Worm (Caenorhabditis elegans) whole organism, early embryonic: ENCODE results near the gene nhr-123.

ENCODE experiments used
- B0310.2 ChIP-seq: sonication (generic microtip); optimal IDR thresholded peaks from 2 replicates; lab custom pipeline; 2016; ENCODE audit warnings: mild to moderate bottlenecking, missing genetic modification characterization, missing compliant biosample characterization
- F13C5.2 ChIP-seq: sonication (generic microtip); optimal IDR thresholded peaks from 2 replicates; lab custom pipeline; 2017; ENCODE audit warnings: mild to moderate bottlenecking, missing genetic modification characterization, inconsistent platforms, missing compliant biosample characterization
- aly-1 ChIP-seq: sonication (generic microtip); optimal IDR thresholded peaks from 2 replicates; lab custom pipeline; 2016; ENCODE audit warnings: missing genetic modification characterization, missing compliant biosample characterization
- ama-1 ChIP-seq: fragments of 150-350 bp; optimal IDR thresholded peaks from 2 replicates; lab custom pipeline; 2014
- ceh-13 ChIP-seq: fragments of 200-800 bp; sonication (Bioruptor generic); optimal IDR thresholded peaks from 2 replicates; lab custom pipeline; 2018; ENCODE audit warnings: mild to moderate bottlenecking, missing genetic modification characterization, missing compliant biosample characterization
- ceh-36 ChIP-seq: sonication (generic microtip); optimal IDR thresholded peaks from 2 replicates; lab custom pipeline; 2016; ENCODE audit warnings: missing genetic modification characterization, inconsistent platforms, missing compliant biosample characterization
- ets-7 ChIP-seq: sonication (generic microtip); optimal IDR thresholded peaks from 2 replicates; lab custom pipeline; 2016; ENCODE audit warnings: missing genotype, missing genetic modification characterization, missing compliant biosample characterization
- flt-1 ChIP-seq: fragments of 200-800 bp; sonication (Bioruptor generic); IDR thresholded peaks from 2 replicates; pipeline ENCODE4 v1.3.6; 2022; ENCODE audit warnings: missing genetic modification characterization, missing compliant biosample characterization
- hmbx-1 ChIP-seq: sonication (generic microtip); optimal IDR thresholded peaks from 2 replicates; lab custom pipeline; 2016; ENCODE audit warnings: mild to moderate bottlenecking, missing genetic modification characterization, missing compliant biosample characterization
- hmg-4 ChIP-seq: fragments of 200-800 bp; sonication (Bioruptor generic); optimal IDR thresholded peaks from 2 replicates; lab custom pipeline; 2018; ENCODE audit warnings: mild to moderate bottlenecking, missing genetic modification characterization, missing compliant biosample characterization
- hnd-1 ChIP-seq: sonication (generic microtip); optimal IDR thresholded peaks from 2 replicates; lab custom pipeline; 2016; ENCODE audit warnings: missing genetic modification characterization, missing compliant biosample characterization
- pes-1 ChIP-seq: fragments of 200-800 bp; sonication (Bioruptor generic); IDR thresholded peaks from 2 replicates; pipeline ENCODE4 v1.3.6; 2022; ENCODE audit warnings: missing genetic modification reagents, missing genetic modification characterization, missing compliant biosample characterization
- scrt-1 ChIP-seq: fragments of 200-800 bp; sonication (Bioruptor generic); IDR thresholded peaks from 2 replicates; pipeline ENCODE4 v1.3.6; 2022; ENCODE audit warnings: missing genetic modification characterization, missing compliant biosample characterization
- sea-1 ChIP-seq: fragments of 200-800 bp; sonication (Bioruptor generic); conservative IDR thresholded peaks from 2 replicates; pipeline ENCODE4 v1.3.6; 2022; ENCODE audit warnings: missing genetic modification characterization, missing compliant biosample characterization
- tbx-11 ChIP-seq: fragments of 200-800 bp; sonication (Bioruptor generic); IDR thresholded peaks from 2 replicates; pipeline ENCODE4 v1.3.6; 2022; ENCODE audit warnings: missing genetic modification characterization, missing compliant biosample characterization
- tbx-37 ChIP-seq: fragments of 200-800 bp; sonication (Bioruptor generic); conservative IDR thresholded peaks from 2 replicates; pipeline ENCODE4 v1.3.6; 2022; ENCODE audit warnings: missing genetic modification reagents, missing genetic modification characterization, missing compliant biosample characterization
- tra-4 ChIP-seq: sonication (generic microtip); optimal IDR thresholded peaks from 2 replicates; lab custom pipeline; 2017; ENCODE audit warnings: missing genetic modification characterization, missing compliant biosample characterization

The nhr-123 gene

DNA sequence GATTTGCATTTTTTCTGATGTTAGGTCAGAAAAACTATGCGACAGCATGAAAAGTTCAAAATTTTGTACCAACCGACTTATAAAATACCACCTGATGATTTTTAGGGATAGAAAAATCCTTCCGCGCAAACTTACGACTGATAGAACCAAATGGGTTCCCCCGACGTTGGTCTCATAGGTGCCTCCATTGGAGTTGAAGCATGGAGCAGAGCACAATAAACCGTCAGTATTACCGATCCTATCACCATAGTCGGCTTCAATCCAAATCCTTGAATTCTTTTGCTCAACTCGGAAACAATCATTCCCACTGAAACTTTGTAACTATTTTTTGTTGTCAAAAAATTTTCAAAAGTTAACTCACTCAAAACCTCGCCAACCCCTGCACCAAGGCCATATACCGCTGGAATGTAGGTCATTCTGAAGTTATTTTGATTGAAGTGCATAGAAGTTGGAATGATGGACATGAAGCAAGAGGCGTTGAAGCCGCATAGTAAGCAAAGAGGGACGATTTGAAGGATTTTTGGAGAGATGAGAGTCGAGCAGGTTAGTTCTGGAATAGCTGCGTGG, 12.0 kb upstream of the nhr-123 start:
- no peak for TF ChIP-seq hmg-4 (GFP tag; lab: Kevin White, UChicago)
- TF ChIP-seq sea-1 (GFP tag; lab: Robert Waterston, UW) = no peak
- no peak for TF ChIP-seq F13C5.2 (tag; lab: Kevin White, UChicago)
- TF ChIP-seq B0310.2 (tag; lab: Kevin White, UChicago) = no peak
- no peak for TF ChIP-seq flt-1 (GFP tag; lab: Robert Waterston, UW)
- no peak for TF ChIP-seq tra-4 (tag; lab: Kevin White, UChicago)
- TF ChIP-seq hmbx-1 (tag; lab: Kevin White, UChicago) = no peak
- no peak for TF ChIP-seq tbx-11
- TF ChIP-seq ceh-13 (GFP tag; lab: Kevin White, UChicago) = no peak
- no peak for TF ChIP-seq pes-1
- TF ChIP-seq aly-1 (tag; lab: Kevin White, UChicago) = no peak
- no peak for TF ChIP-seq ets-7

DNA sequence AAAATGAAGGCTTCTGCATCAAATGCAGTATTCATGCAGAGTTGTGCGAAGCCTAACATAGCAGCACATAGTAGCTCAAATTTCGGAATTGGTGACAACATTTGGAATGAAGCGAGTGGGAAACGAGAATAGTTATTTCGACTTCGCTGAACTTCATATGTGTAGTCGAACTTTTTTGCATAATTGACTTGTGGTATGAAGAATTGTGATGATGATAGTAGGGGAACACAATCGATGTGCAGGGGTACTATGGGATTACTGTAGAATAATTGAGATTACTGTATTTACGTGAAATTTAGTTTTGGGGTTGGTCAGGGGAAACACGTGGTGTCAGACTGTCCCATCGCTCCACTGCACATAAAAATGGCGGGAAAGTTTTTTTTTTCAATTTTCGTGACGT, 10.3 kb upstream of the nhr-123 start, which contains the start of gene B0554.7:
Gene B0554.7, minus strand, starts transcription at position 101 of the 400 bp plus-strand sequence.
- TF ChIP-seq tra-4 (tag; lab: Kevin White, UChicago) (no peak), hmg-4 (GFP tag; lab: Kevin White, UChicago) (no peak), tbx-11 (no peak), sea-1 (GFP tag; lab: Robert Waterston, UW) (no peak), F13C5.2 (tag; lab: Kevin White, UChicago) (no peak), scrt-1 (GFP tag; lab: Robert Waterston, UW) (no peak), ceh-36 (tag; lab: Kevin White, UChicago) (no peak), flt-1 (GFP tag; lab: Robert Waterston, UW) (no peak), ama-1 (lab: Kevin White, UChicago) (no peak), ets-7 (no peak), aly-1 (tag; lab: Kevin White, UChicago) (no peak), pes-1 (no peak), hnd-1 (no peak)

DNA sequence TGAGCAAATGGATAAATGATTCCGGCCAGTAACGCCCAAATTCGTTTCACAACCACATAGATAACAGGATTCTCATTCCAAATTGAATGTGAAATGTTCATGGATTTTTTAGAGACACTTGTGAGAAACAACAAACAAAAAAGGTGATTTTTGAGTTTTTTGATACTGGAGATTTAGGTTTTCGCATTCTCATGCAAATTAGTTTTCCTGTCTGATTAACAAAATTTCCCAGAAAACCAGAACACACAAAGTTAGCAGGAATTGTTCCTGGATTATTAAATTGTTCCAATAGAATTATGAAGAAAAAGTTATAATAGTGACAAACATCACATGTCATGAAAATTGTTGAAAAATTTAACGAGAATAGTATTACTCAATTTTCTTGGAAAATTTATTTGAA, 8.1 kb upstream of the nhr-123 start, which contains the start of gene srh-33:
Gene srh-33, minus strand, starts transcription at position 101 of the 400 bp plus-strand sequence.
- TF ChIP-seq tbx-37 (no peak), flt-1 (GFP tag; lab: Robert Waterston, UW) (no peak), sea-1 (GFP tag; lab: Robert Waterston, UW) (no peak), hmg-4 (GFP tag; lab: Kevin White, UChicago) (no peak)

DNA sequence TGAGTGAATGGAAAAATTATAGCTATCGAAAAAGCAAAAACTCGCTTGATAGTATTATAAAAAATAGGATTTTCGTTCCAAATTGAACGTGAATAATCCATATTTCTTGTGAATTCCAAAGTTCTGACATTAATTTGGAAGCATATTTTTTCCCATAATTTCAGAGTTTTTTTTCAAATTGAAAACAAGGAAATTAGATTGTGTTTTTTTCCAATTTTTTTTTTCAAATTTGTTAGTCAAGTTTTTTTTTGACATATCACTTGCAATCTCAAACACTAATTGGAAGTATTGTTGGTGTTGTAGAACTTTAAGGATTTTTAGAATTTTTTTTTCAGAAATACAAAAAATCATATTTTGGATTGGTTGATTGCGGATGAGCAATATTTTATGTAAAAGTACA, 4.7 kb upstream of the nhr-123 start, which contains the start of gene srh-34:
Gene srh-34, minus strand, starts transcription at position 101 of the 400 bp plus-strand sequence.
- no peak for TF ChIP-seq hnd-1
- TF ChIP-seq hmg-4 (GFP tag; lab: Kevin White, UChicago) = no peak
- no peak for TF ChIP-seq flt-1 (GFP tag; lab: Robert Waterston, UW)
- no peak for TF ChIP-seq ceh-36 (tag; lab: Kevin White, UChicago)
- no peak for TF ChIP-seq scrt-1 (GFP tag; lab: Robert Waterston, UW)
- no peak for TF ChIP-seq sea-1 (GFP tag; lab: Robert Waterston, UW)
- TF ChIP-seq tra-4 (tag; lab: Kevin White, UChicago) = no peak
- no peak for TF ChIP-seq tbx-37
- TF ChIP-seq F13C5.2 (tag; lab: Kevin White, UChicago) = no peak
- no peak for TF ChIP-seq B0310.2 (tag; lab: Kevin White, UChicago)
- TF ChIP-seq hmbx-1 (tag; lab: Kevin White, UChicago) = no peak
- no peak for TF ChIP-seq ceh-13 (GFP tag; lab: Kevin White, UChicago)
- TF ChIP-seq aly-1 (tag; lab: Kevin White, UChicago) = no peak

DNA sequence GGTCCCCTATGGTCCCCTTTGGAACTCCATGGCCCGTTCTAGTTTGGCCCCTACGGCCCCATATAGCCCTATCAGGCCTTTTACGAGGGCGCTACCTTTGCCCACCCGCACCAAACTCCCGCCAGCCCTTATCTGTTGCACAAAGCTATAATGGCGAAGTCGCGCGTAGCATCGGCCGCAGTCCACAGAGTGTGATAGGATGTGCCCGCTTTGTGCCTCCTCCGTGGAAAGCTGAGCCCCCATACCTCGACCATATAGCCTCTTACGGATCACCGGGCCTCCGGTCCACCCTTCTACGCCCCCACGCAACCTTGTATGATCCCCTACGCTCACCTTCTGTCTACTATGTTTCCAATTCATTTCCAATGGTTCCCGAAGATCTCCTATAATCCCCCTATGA, 4.3 kb upstream of the nhr-123 start:
- TF ChIP-seq hmg-4 (GFP tag; lab: Kevin White, UChicago) (peak; percentile 23), ceh-13 (GFP tag; lab: Kevin White, UChicago) (no peak)

DNA sequence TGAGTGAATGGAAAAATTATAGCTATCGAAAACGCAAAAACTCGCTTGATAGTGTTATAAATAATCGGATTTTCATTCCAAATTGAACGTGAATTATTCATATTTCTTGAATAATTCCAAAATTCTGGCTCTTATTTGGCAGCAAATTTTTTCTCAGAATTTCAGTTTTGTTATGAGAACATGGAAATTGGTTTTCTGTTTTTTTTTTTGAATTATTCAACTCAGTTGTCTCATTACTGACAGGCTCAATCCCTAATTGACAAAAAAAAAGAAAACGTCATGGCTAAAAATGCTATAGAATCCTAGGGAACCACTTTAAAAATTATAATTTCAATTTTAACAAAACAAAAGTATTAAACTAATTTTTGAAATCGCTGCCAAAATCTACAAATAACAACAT, 2.1 kb upstream of the nhr-123 start, which contains the start of gene srh-35:
Gene srh-35, minus strand, starts transcription at position 101 of the 400 bp plus-strand sequence.
- no peak for TF ChIP-seq sea-1 (GFP tag; lab: Robert Waterston, UW)
- TF ChIP-seq B0310.2 (tag; lab: Kevin White, UChicago) = no peak
- TF ChIP-seq tra-4 (tag; lab: Kevin White, UChicago) = no peak

DNA sequence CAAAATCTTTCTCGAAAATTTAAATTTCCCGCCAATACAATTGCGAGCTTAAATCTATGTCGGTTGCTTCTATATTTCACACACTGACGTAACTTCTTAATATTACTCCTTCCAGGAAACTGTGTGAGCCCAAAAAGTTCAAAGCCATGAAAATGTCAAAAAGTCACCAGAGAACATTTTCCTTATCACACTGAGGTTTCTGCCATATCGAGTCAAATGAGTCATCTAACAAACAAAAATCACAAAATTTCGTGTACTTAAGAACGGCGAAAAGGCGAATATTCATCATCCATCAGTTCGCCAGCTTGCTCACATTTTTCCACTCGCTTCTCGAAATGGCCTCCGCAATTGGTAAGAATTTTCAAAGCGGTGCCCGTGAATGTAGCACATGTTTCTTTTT, 1.6 kb upstream of the nhr-123 start, which contains the start of gene M02H5.8:
Gene M02H5.8, plus strand, starts transcription at position 297 of the 400 bp plus-strand sequence.
- TF ChIP-seq ama-1 (lab: Kevin White, UChicago) (no peak), B0310.2 (tag; lab: Kevin White, UChicago) (no peak), tbx-37 (no peak), ets-7 (no peak), F13C5.2 (tag; lab: Kevin White, UChicago) (no peak), ceh-13 (GFP tag; lab: Kevin White, UChicago) (no peak), sea-1 (GFP tag; lab: Robert Waterston, UW) (no peak), hnd-1 (no peak), tra-4 (tag; lab: Kevin White, UChicago) (no peak), flt-1 (GFP tag; lab: Robert Waterston, UW) (no peak), pes-1 (no peak), hmg-4 (GFP tag; lab: Kevin White, UChicago) (no peak), scrt-1 (GFP tag; lab: Robert Waterston, UW) (no peak), aly-1 (tag; lab: Kevin White, UChicago) (no peak), tbx-11 (no peak), ceh-36 (tag; lab: Kevin White, UChicago) (no peak), hmbx-1 (tag; lab: Kevin White, UChicago) (no peak)

DNA sequence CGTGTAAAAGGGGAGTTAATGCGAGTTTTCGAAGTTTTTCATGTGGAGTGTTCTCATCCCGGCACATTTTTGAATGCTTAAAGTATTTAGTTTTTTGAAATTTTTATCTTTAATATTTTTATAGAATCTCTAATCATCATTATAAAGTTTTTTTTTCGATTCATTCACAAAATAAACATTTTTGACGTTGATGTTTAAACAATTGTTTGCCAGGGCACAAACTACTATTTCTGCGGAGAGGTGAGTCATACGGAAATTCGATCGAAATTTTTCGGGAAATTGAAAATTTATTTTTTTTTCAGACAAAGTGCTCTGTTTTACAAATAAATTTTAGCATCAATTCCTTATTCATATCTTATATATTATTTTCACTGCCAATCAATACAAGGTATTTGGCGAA, 2.3 kb downstream of the nhr-123 start, which contains the start of gene nhr-98:
Gene nhr-98, plus strand, starts transcription at position 301 of the 400 bp plus-strand sequence.
- TF ChIP-seq pes-1 (no peak), ets-7 (no peak), ceh-36 (tag; lab: Kevin White, UChicago) (no peak), hnd-1 (no peak), tra-4 (tag; lab: Kevin White, UChicago) (no peak), flt-1 (GFP tag; lab: Robert Waterston, UW) (no peak), ama-1 (lab: Kevin White, UChicago) (no peak), scrt-1 (GFP tag; lab: Robert Waterston, UW) (no peak), F13C5.2 (tag; lab: Kevin White, UChicago) (no peak), B0310.2 (tag; lab: Kevin White, UChicago) (no peak)
